Worm (Caenorhabditis elegans) whole organism, young adult: ENCODE results near the gene acs-14.

Source experiments
- B0019.2 ChIP-seq: fragments of 200-800 bp; sonication (Bioruptor generic); conservative IDR thresholded peaks from 2 replicates; pipeline ENCODE4 v1.3.6; 2022; ENCODE audit warnings: missing genetic modification reagents, missing genetic modification characterization, missing compliant biosample characterization
- B0336.3 ChIP-seq: fragments of 200-800 bp; sonication (Bioruptor generic); IDR thresholded peaks from 2 replicates; pipeline ENCODE4 v1.3.6; 2022; ENCODE audit warnings: missing genetic modification characterization, missing compliant biosample characterization
- F39B2.1 ChIP-seq: fragments of 200-800 bp; sonication (Bioruptor generic); IDR thresholded peaks from 2 replicates; pipeline ENCODE4 v1.3.6; 2022; ENCODE audit warnings: missing genetic modification reagents, missing genetic modification characterization, missing compliant biosample characterization
- F49E8.2 ChIP-seq: sonication (generic microtip); optimal IDR thresholded peaks from 3 replicates; lab custom pipeline; 2017; ENCODE audit warnings: missing genetic modification characterization, mild to moderate bottlenecking, missing compliant biosample characterization, antibody characterized with exemption, moderate library complexity; ENCODE audit not compliant: insufficient read depth
- ama-1 ChIP-seq, 3 experiments: fragments of 150-350 bp in 1 of 3; sonication (generic microtip) in 2 of 3; optimal IDR thresholded peaks; 2 replicates each; lab custom pipeline; 2014 to 2018; ENCODE audit warnings: missing biosample characterization in 2 of 3, missing genetic modification characterization in 2 of 3, missing genetic modification reagents in 2 of 3
- efl-1 ChIP-seq: fragments of 150-350 bp; optimal IDR thresholded peaks from 2 replicates; lab custom pipeline; 2014; ENCODE audit warnings: missing biosample characterization, missing genetic modification reagents, missing genetic modification characterization
- egl-18 ChIP-seq: fragments of 200-800 bp; sonication (Bioruptor generic); IDR thresholded peaks from 2 replicates; pipeline ENCODE4 v1.3.6; 2022; ENCODE audit warnings: missing genetic modification reagents, missing genetic modification characterization, missing compliant biosample characterization
- lir-1 ChIP-seq: fragments of 200-800 bp; sonication (Bioruptor generic); conservative IDR thresholded peaks from 2 replicates; pipeline ENCODE4 v1.3.6; 2022; ENCODE audit warnings: missing genetic modification reagents, missing genetic modification characterization, missing compliant biosample characterization
- madf-6 ChIP-seq: fragments of 200-800 bp; sonication (Bioruptor generic); IDR thresholded peaks from 2 replicates; pipeline ENCODE4 v1.3.6; 2022; ENCODE audit warnings: missing genetic modification reagents, missing genetic modification characterization, missing compliant biosample characterization
- mes-4 ChIP-seq: sonication (generic microtip); optimal IDR thresholded peaks from 2 replicates; lab custom pipeline; 2016; ENCODE audit warnings: missing genotype, missing genetic modification characterization, missing compliant biosample characterization
- unc-62 ChIP-seq: fragments of 150-350 bp; optimal IDR thresholded peaks from 2 replicates; lab custom pipeline; 2014; ENCODE audit warnings: missing biosample characterization, missing genetic modification reagents, missing genetic modification characterization

DNA sequence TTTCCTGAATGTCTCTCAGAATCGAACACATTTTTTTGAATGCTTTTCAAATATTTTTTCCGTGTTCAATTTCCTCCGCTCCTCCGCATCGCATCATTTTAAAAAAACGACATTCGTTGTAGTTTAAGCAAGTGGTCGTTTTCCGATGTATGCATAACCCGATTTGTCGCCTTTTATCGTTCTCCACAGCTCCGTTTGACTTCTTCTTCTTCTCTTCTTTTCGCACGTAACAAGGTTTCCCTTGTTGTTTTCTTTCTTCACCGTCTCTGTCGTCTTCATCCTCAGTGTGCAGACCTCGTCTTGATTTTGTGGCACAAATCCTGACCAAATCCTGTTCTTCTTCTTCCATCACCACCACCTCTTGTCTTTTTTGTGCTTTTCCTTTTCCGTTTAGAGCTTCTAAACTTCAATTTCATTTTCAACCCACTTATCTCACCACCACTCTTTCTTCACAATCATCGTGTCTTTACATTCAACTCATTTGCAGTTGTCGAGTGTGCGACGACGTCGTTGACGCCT, 24.1 kb upstream of the acs-14 start, which contains the start of gene K06A4.2:
- TF ChIP-seq F49E8.2 (tag; lab: Kevin White, UChicago), result no peak
- TF ChIP-seq B0019.2 (GFP tag; lab: Robert Waterston, UW), result no peak
- TF ChIP-seq ama-1 (optimal IDR thresholded peaks at IDR 0.05; lab: Kevin White, UChicago), result no peak
- no peak for TF ChIP-seq ama-1 (GFP tag; optimal IDR thresholded peaks at IDR 0.05; lab: Kevin White, UChicago)
- TF ChIP-seq madf-6 (GFP tag; lab: Robert Waterston, UW), result no peak
- no peak for TF ChIP-seq efl-1 (GFP tag; lab: Kevin White, UChicago)
- TF ChIP-seq egl-18, result no peak
- TF ChIP-seq unc-62 (GFP tag; lab: Kevin White, UChicago), result no peak
- no peak for TF ChIP-seq lir-1
- no peak for TF ChIP-seq B0336.3
- no peak for TF ChIP-seq F39B2.1 (GFP tag; lab: Robert Waterston, UW)
- no peak for TF ChIP-seq mes-4 (tag; lab: Kevin White, UChicago)
